Fruit fly (Drosophila melanogaster) whole organism, pupa: ENCODE measurements around the gene CG16904.

Source experiments
- CG10348 ChIP-seq: fragments of 200-800 bp; sonication (Bioruptor generic); IDR thresholded peaks from 2 replicates; pipeline ENCODE4 v1.3.6; 2022; ENCODE audit warnings: missing biosample characterization, missing genetic modification characterization
- CG12605 ChIP-seq: fragments of 200-800 bp; sonication (Bioruptor generic); IDR thresholded peaks from 2 replicates; pipeline ENCODE4 v1.3.6; 2022; ENCODE audit warnings: missing biosample characterization, missing genetic modification characterization
- CG13204 ChIP-seq: fragments of 200-800 bp; sonication (Bioruptor generic); optimal IDR thresholded peaks from 2 replicates; lab custom pipeline; 2018; ENCODE audit warnings: missing biosample characterization, mild to moderate bottlenecking, missing genetic modification characterization, moderate library complexity
- CG14655 ChIP-seq: fragments of 200-800 bp; sonication (Bioruptor generic); optimal IDR thresholded peaks from 3 replicates; lab custom pipeline; 2017; ENCODE audit warnings: mild to moderate bottlenecking, missing biosample characterization, missing genetic modification reagents, missing genetic modification characterization
- CG15710 ChIP-seq: fragments of 200-800 bp; sonication (Bioruptor generic); optimal IDR thresholded peaks from 2 replicates; lab custom pipeline; 2018; ENCODE audit warnings: missing biosample characterization, mild to moderate bottlenecking, missing genetic modification characterization, moderate library complexity
- CG17806 ChIP-seq: fragments of 200-800 bp; sonication (Bioruptor generic); optimal IDR thresholded peaks from 2 replicates; lab custom pipeline; 2018; ENCODE audit warnings: missing biosample characterization, mild to moderate bottlenecking, missing genetic modification characterization, moderate library complexity
- CG32121 ChIP-seq: fragments of 200-800 bp; sonication (Bioruptor generic); IDR thresholded peaks from 2 replicates; pipeline ENCODE4 v1.3.6; 2022; ENCODE audit warnings: missing biosample characterization, missing genetic modification characterization
- CG34367 ChIP-seq: fragments of 200-800 bp; sonication (Bioruptor generic); optimal IDR thresholded peaks from 2 replicates; lab custom pipeline; 2018; ENCODE audit warnings: missing biosample characterization, mild to moderate bottlenecking, missing genetic modification characterization
- CG4496 ChIP-seq: fragments of 200-800 bp; sonication (Bioruptor generic); IDR thresholded peaks from 3 replicates; pipeline ENCODE4 v1.3.6; 2022; ENCODE audit warnings: missing biosample characterization, missing genetic modification characterization
- CG8159 ChIP-seq: fragments of 200-800 bp; sonication (Bioruptor generic); optimal IDR thresholded peaks from 3 replicates; lab custom pipeline; 2018; ENCODE audit warnings: missing biosample characterization, mild to moderate bottlenecking, missing genetic modification characterization, moderate library complexity
- CG8301 ChIP-seq: fragments of 200-800 bp; sonication (Bioruptor generic); optimal IDR thresholded peaks from 2 replicates; lab custom pipeline; 2018; ENCODE audit warnings: missing biosample characterization, mild to moderate bottlenecking, missing genetic modification characterization
- CG9948 ChIP-seq: fragments of 200-800 bp; sonication (Bioruptor generic); optimal IDR thresholded peaks from 2 replicates; lab custom pipeline; 2018; ENCODE audit warnings: missing biosample characterization, mild to moderate bottlenecking, missing genetic modification characterization, moderate library complexity
- D1 ChIP-seq: fragments of 200-800 bp; sonication (Bioruptor generic); optimal IDR thresholded peaks from 2 replicates; lab custom pipeline; 2018; ENCODE audit warnings: missing biosample characterization, mild to moderate bottlenecking, missing genetic modification characterization, moderate library complexity
- EcR ChIP-seq: fragments of 200-800 bp; sonication (Bioruptor generic); optimal IDR thresholded peaks from 3 replicates; lab custom pipeline; 2019; ENCODE audit warnings: missing biosample characterization, missing genetic modification characterization, mild to moderate bottlenecking, moderate library complexity, missing genetic modification reagents
- Ets98B ChIP-seq: fragments of 200-800 bp; sonication (Bioruptor generic); IDR thresholded peaks from 2 replicates; pipeline ENCODE4 v1.3.6; 2022; ENCODE audit warnings: missing biosample characterization, missing genetic modification characterization
- Pif1A ChIP-seq: fragments of 200-800 bp; sonication (Bioruptor generic); optimal IDR thresholded peaks from 3 replicates; lab custom pipeline; 2016; ENCODE audit warnings: missing biosample characterization, missing genetic modification characterization
- Pif1B ChIP-seq: fragments of 200-800 bp; sonication (Bioruptor generic); optimal IDR thresholded peaks from 3 replicates; lab custom pipeline; 2016; ENCODE audit warnings: missing biosample characterization, missing genetic modification characterization
- Snoo ChIP-seq: fragments of 200-800 bp; sonication (Bioruptor generic); optimal IDR thresholded peaks from 3 replicates; lab custom pipeline; 2017; ENCODE audit warnings: missing biosample characterization, mild to moderate bottlenecking, missing genetic modification characterization, inconsistent platforms
- fd96Ca ChIP-seq: fragments of 200-800 bp; sonication (Bioruptor generic); IDR thresholded peaks from 3 replicates; pipeline ENCODE4 v1.3.6; 2022; ENCODE audit warnings: missing biosample characterization, missing genetic modification characterization
- gl ChIP-seq: fragments of 200-800 bp; sonication (Bioruptor generic); optimal IDR thresholded peaks from 2 replicates; lab custom pipeline; 2018; ENCODE audit warnings: missing biosample characterization, mild to moderate bottlenecking, missing genetic modification characterization
- rn ChIP-seq: fragments of 200-800 bp; sonication (Bioruptor generic); IDR thresholded peaks from 2 replicates; pipeline ENCODE4 v1.3.6; 2022; ENCODE audit warnings: missing biosample characterization, missing genetic modification characterization

CG16904 gene

DNA sequence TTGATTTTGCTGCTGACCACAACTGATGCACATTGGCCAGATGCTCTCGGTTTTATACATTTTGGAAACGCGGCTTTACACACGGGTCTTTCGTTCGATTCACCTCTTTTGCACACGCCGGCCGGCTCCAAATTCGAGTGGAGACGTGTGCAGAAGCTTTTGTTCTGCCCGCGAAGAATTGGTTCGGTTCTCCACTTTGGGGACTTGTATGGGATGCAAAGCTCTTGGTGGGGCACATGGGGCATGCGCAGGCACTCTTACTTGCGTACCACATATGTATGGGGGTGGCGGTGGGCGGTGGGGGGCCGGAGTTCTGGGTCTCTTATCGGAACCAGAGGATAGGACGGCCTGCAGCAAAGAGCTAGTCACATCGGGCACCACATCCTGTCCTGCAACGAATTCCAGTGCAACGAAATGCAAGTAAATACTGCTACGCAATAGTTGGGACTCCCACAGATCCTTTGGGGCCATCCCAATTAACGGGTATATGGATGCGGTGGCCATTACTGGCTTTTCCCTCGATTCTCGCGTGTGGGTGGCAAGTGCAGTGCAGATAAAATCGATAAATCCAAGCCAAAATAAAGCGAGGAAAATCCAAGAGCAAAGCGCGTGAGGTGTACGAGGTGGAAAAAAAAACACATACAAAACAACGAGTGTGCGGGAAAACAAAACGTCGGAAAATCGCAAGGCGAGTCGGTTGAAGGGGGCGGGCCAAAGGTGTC lies 32.3 kb downstream of the CG16904 start, which contains the start of the genes MtnA and CG8500:
Gene MtnA, minus strand, starts transcription at position 30 of the 722 bp plus-strand sequence.
Gene CG8500, plus strand, starts transcription at position 313 of the 722 bp plus-strand sequence.
- peak; percentile 11; the same call in 1 of the 2 replicates for TF ChIP-seq Ets98B (GFP tag; lab: Robert Waterston, UW)
- peak; percentile 64; the same call in 2 of the 3 replicates for TF ChIP-seq CG4496 (GFP tag; lab: Robert Waterston, UW)
- TF ChIP-seq CG12605 (GFP tag; lab: Robert Waterston, UW) = no peak

DNA sequence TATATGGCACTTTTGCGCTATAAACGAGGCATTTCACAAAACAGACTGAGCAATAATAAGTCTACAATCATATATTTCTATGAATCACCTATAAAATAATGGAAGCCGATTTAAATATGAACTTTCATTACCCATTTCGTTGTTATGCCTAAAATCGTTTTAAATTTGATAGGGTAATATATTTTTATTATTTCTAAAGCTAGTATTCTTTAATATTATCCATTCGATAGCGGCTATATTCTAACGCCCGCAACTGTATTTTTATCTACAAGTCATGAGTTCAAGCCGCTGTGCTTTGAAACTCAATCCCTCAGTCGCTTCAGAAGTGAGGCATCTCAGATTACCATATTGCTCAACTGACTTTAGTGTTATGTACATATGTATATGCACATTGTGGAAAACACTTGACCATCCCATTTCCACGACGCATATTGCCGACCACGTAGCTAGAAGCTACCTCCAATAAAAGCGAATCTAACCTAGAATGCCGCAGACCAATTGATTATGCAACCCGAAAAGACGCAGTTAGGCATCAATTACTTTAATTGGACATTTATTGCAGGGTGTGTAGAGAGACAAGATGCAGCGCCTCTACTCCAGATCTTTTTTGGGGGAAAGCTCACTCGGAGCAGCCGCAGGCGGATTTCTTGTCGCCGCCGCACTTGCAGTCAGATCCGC lies 33.4 kb downstream of the CG16904 start:
- TF ChIP-seq CG13204 (GFP tag; lab: Kevin White, UChicago) (no peak), Pif1B (GFP tag; lab: Kevin White, UChicago) (no peak), CG32121 (GFP tag; lab: Robert Waterston, UW) (no peak), CG9948 (tag; lab: Kevin White, UChicago) (peak; percentile 3), CG8159 (peak; percentile 21), fd96Ca (no peak), CG4496 (GFP tag; lab: Robert Waterston, UW) (0 out of 3 replicates have a peak, but pooled peaks have one; percentile 21), CG15710 (tag; lab: Kevin White, UChicago) (no peak), EcR (GFP tag; lab: Kevin White, UChicago) (peak; percentile 8)

DNA sequence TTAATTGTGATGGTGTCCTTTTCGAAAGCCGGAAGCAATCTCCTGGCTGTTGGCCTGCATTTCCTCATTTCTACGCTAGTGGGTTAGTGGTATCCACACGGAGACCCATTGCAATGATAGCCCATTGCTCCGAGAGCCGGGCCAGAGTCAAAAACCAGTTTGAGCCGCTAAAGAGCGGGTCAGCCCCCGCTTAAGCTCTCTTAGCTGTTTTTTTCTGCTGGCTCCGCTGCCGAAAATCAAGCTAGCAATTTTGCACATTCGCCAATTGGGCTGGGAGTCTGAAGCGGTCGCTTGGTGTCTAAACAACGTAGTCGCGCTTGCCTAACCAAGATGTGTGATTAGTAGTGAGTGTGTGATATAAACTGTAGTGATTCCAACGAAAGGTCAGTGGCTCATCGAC lies 37.0 kb downstream of the CG16904 start, which contains the start of gene CG12947:
Gene CG12947, plus strand, starts transcription at position 301 of the 400 bp plus-strand sequence.
- TF ChIP-seq D1 (tag; lab: Kevin White, UChicago) (no peak), CG32121 (GFP tag; lab: Robert Waterston, UW) (0 out of 2 replicates have a peak, but pooled peaks have one; percentile 12), EcR (GFP tag; lab: Kevin White, UChicago) (peak; percentile 30), CG4496 (GFP tag; lab: Robert Waterston, UW) (peak; percentile 21; the same call in 1 of the 3 replicates)

DNA sequence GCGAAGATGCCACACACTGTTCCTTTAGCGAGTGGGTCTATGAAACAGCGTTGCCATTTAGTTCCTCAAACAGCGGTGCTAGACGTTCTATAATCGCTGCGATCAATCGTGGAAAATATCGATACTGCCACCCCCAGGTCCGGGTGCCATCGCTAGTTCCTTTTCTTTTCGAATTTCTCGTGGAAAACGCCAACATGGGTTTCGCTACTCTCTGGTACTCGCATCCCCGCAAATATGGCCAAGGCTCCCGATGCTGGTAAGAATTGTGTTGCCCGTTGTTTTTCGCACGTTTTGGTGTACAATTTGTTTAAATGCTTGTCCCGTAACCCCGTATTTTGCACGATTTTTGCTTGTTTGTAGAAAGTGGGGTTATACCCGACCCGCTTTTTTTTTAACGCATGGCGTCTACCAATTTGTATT lies 38.8 kb downstream of the CG16904 start, which contains the start of gene RpS29:
Gene RpS29, plus strand, starts transcription at position 102 of the 420 bp plus-strand sequence.
- peak; percentile 26; the same call in 1 of the 2 replicates for TF ChIP-seq CG12605 (GFP tag; lab: Robert Waterston, UW)
- TF ChIP-seq CG13204 (GFP tag; lab: Kevin White, UChicago) = no peak
- peak; percentile 16 for TF ChIP-seq CG8301 (tag; lab: Kevin White, UChicago)
- peak; percentile 57 for TF ChIP-seq Ets98B (GFP tag; lab: Robert Waterston, UW)
- TF ChIP-seq Pif1B (GFP tag; lab: Kevin White, UChicago) = no peak
- TF ChIP-seq CG10348 (GFP tag; lab: Robert Waterston, UW) = no peak
- no peak for TF ChIP-seq CG14655 (GFP tag; lab: Kevin White, UChicago)
- TF ChIP-seq Pif1A (GFP tag; lab: Kevin White, UChicago) = no peak
- TF ChIP-seq CG17806 (tag; lab: Kevin White, UChicago) = no peak
- peak; percentile 30 for TF ChIP-seq CG34367 (tag; lab: Kevin White, UChicago)
- TF ChIP-seq fd96Ca = peak; percentile 54; the same call in 1 of the 3 replicates
- peak; percentile 17 for TF ChIP-seq gl (tag; lab: Kevin White, UChicago)
- peak; percentile 38; the same call in 1 of the 2 replicates for TF ChIP-seq rn (GFP tag; lab: Robert Waterston, UW)
- no peak for TF ChIP-seq D1 (tag; lab: Kevin White, UChicago)
- peak; percentile 22 for TF ChIP-seq EcR (GFP tag; lab: Kevin White, UChicago)
- TF ChIP-seq CG15710 (tag; lab: Kevin White, UChicago) = peak; percentile 17
- no peak for TF ChIP-seq CG9948 (tag; lab: Kevin White, UChicago)
- peak; percentile 26; the same call in 1 of the 2 replicates for TF ChIP-seq CG32121 (GFP tag; lab: Robert Waterston, UW)
- TF ChIP-seq CG4496 (GFP tag; lab: Robert Waterston, UW) = peak; percentile 78; the same call in 2 of the 3 replicates
- TF ChIP-seq Snoo = peak; percentile 64
- peak; percentile 41 for TF ChIP-seq CG8159
- TF ChIP-seq, all 21 proteins: peak for 13

DNA sequence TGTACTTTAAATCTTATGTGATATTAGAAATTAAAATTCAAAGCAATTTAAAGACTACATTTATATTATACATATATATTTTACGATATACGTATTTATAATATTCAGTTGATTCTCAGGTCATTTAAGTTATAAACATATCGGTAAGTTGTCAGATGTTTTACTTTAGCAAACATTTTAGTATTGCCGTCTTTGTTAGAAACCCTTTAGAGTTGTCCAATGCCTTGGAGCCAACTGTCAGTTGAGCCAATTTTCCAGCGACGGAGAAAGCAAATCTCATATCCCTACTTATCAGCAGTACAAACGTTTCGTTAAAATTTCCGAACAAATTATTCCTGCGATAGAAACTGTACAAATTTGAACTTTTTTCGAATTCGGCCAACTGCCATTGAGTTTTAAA lies 42.0 kb downstream of the CG16904 start, which contains the start of gene topi:
Gene topi, plus strand, starts transcription at position 301 of the 400 bp plus-strand sequence.
- no peak for TF ChIP-seq Pif1A (GFP tag; lab: Kevin White, UChicago)
- no peak for TF ChIP-seq CG15710 (tag; lab: Kevin White, UChicago)
- TF ChIP-seq CG8159 = no peak

DNA sequence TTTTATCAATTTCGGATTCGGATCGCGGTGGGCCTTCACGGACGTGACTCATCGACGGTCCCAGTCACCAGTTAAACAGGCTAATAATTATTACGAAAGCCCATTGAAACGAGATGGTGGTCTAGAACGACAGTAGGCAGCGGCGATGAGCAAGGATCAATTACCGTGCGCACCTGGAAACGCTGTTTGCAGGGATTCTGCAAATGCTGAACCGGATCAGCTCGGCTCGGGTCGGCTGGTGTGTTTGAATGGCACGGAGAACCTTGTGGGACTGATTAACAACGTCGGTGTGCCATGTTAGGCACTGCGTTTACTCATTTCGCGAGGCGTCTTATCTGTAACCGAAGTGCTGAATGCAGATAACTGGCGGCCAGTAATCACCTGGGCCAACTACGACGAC lies 42.6 kb downstream of the CG16904 start, which contains the start of gene Whamy:
Gene Whamy, minus strand, starts transcription at position 273 of the 400 bp plus-strand sequence.
- TF ChIP-seq CG34367 (tag; lab: Kevin White, UChicago) (no peak), CG9948 (tag; lab: Kevin White, UChicago) (no peak), CG14655 (GFP tag; lab: Kevin White, UChicago) (no peak), CG15710 (tag; lab: Kevin White, UChicago) (no peak), D1 (tag; lab: Kevin White, UChicago) (no peak), Pif1B (GFP tag; lab: Kevin White, UChicago) (no peak), CG8159 (no peak)
